Worm (Caenorhabditis elegans) whole organism, L2 larva: Measurements from ENCODE around the gene F07A11.4.

Experiments used
- aly-2 ChIP-seq: fragments of 150-350 bp; optimal IDR thresholded peaks from 2 replicates; lab custom pipeline; 2014; ENCODE audit warnings: missing biosample characterization, missing genetic modification characterization
- blmp-1 ChIP-seq: sonication (generic microtip); optimal IDR thresholded peaks from 2 replicates; lab custom pipeline; 2017; ENCODE audit warnings: missing genetic modification characterization, mild to moderate bottlenecking, missing compliant biosample characterization, antibody characterized with exemption, moderate library complexity; ENCODE audit not compliant: insufficient read depth
- egl-27 ChIP-seq: sonication (generic microtip); optimal IDR thresholded peaks from 3 replicates; lab custom pipeline; 2017; ENCODE audit warnings: missing biosample characterization, missing genetic modification reagents, missing genetic modification characterization
- fos-1 ChIP-seq: fragments of 150-350 bp; optimal IDR thresholded peaks from 2 replicates; lab custom pipeline; 2014; ENCODE audit warnings: missing biosample characterization, missing genetic modification characterization
- nhr-237 ChIP-seq: fragments of 150-350 bp; optimal IDR thresholded peaks from 2 replicates; lab custom pipeline; 2014; ENCODE audit warnings: missing biosample characterization, missing genetic modification characterization
- sma-9 ChIP-seq, 2 experiments: fragments of 150-350 bp in 1 of 2; sonication (generic microtip) in 1 of 2; optimal IDR thresholded peaks; 2 replicates each; lab custom pipeline; 2014 to 2016; ENCODE audit warnings: missing genetic modification characterization in 2 of 2, mild to moderate bottlenecking in 1 of 2, missing biosample characterization in 1 of 2, missing compliant biosample characterization in 1 of 2, missing genetic modification reagents in 1 of 2, moderate library complexity in 1 of 2
- snpc-4 ChIP-seq: fragments of 150-350 bp; optimal IDR thresholded peaks from 2 replicates; lab custom pipeline; 2014; ENCODE audit warnings: missing biosample characterization, missing genetic modification characterization
- unc-39 ChIP-seq: fragments of 150-350 bp; optimal IDR thresholded peaks from 2 replicates; lab custom pipeline; 2014; ENCODE audit warnings: missing biosample characterization, missing genetic modification characterization
- unc-62 ChIP-seq: fragments of 150-350 bp; optimal IDR thresholded peaks from 2 replicates; lab custom pipeline; 2014; ENCODE audit warnings: missing biosample characterization, missing genetic modification reagents, missing genetic modification characterization
- zag-1 ChIP-seq: fragments of 150-350 bp; optimal IDR thresholded peaks from 2 replicates; lab custom pipeline; 2014; ENCODE audit warnings: missing biosample characterization, missing genetic modification characterization

- TF ChIP-seq fos-1 (no peak), nhr-237 (no peak), snpc-4 (tag; lab: Kevin White, UChicago) (no peak), aly-2 (tag; lab: Kevin White, UChicago) (no peak), unc-39 (no peak), egl-27 (no peak), unc-62 (GFP tag; lab: Kevin White, UChicago) (no peak), sma-9 (GFP tag; optimal IDR thresholded peaks at IDR 0.05; lab: Kevin White, UChicago) (no peak), sma-9 (tag; optimal IDR thresholded peaks at IDR 0.05; lab: Kevin White, UChicago) (no peak), blmp-1 (tag; lab: Kevin White, UChicago) (no peak), zag-1 (no peak)
Observed at ce11 chrII:11642736-11643135, 41.9 kb downstream of the F07A11.4 start.
